Worm (Caenorhabditis elegans): ENCODE data around the gene tbx-2.

Gene tbx-2

DNA sequence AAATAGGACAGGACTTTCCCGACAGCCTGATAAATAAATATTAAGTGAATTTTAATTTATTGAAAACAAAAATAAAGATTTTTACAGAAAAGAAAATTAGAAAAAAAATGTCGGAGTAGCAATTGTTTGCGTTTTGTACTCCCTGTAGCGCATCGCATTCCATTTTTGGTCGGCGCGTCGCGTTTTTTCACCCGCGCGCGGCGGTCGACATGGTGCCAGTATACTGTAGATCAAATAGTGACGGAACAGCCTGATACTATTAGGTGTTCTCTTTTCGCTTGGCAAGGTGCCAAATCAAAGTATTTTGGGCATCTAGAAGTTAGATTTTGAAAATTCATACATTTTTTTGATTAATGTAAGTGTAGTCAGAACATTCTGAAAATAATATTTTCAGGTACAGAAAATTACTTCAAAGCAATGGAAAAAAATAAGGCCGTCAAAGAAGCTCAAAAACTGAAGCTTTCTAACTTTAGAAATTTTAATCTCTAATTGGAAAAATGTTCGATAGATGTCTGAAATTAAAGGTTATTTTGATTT, 37.3 kb downstream of the tbx-2 start:
- no peak for TF ChIP-seq klf-2 (GFP tag; conservative IDR thresholded peaks at IDR 0.05)
- TF ChIP-seq med-1 (GFP tag; optimal IDR thresholded peaks at IDR 0.05; ENCODE audit: insufficient read depth): no peak
- no peak for TF ChIP-seq ref-1 (GFP tag; conservative IDR thresholded peaks at IDR 0.05)
- TF ChIP-seq T22C8.4 (GFP tag; IDR thresholded peaks at IDR 0.05): no peak
- TF ChIP-seq cog-1 (tag; optimal IDR thresholded peaks at IDR 0.05): no peak
- TF ChIP-seq tab-1 (GFP tag; IDR thresholded peaks at IDR 0.05): no peak
- no peak for TF ChIP-seq ztf-29 (GFP tag; IDR thresholded peaks at IDR 0.05)
- no peak for TF ChIP-seq flt-1 (GFP tag; IDR thresholded peaks at IDR 0.05)
- TF ChIP-seq ztf-23 (GFP tag; IDR thresholded peaks at IDR 0.05): no peak

DNA sequence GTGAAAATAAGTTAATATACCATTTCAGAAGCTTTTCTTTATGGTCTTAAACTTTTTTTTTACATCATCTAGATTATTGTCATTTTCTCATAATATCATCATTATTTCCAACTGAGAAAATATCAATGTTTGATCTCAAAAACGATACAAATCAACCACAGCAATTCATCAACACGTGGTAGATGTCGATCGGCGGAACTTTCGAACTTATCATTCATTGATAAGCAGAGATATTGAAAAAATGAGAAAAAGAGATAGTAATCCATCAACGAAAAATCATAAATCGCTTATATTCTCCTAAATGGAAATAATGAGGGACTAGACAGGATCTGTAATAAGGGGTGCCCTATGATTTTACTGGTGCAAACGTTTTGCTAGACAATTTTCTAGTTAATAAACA, 39.4 kb downstream of the tbx-2 start:
- TF ChIP-seq med-1 (GFP tag; optimal IDR thresholded peaks at IDR 0.05; ENCODE audit: insufficient read depth) (no peak), cog-1 (tag; optimal IDR thresholded peaks at IDR 0.05) (no peak), tab-1 (GFP tag; IDR thresholded peaks at IDR 0.05) (no peak), T22C8.4 (GFP tag; IDR thresholded peaks at IDR 0.05) (no peak), flt-1 (GFP tag; IDR thresholded peaks at IDR 0.05) (no peak), klf-2 (GFP tag; conservative IDR thresholded peaks at IDR 0.05) (no peak), ztf-23 (GFP tag; IDR thresholded peaks at IDR 0.05) (no peak), ztf-29 (GFP tag; IDR thresholded peaks at IDR 0.05) (no peak), ref-1 (GFP tag; conservative IDR thresholded peaks at IDR 0.05) (no peak)

DNA sequence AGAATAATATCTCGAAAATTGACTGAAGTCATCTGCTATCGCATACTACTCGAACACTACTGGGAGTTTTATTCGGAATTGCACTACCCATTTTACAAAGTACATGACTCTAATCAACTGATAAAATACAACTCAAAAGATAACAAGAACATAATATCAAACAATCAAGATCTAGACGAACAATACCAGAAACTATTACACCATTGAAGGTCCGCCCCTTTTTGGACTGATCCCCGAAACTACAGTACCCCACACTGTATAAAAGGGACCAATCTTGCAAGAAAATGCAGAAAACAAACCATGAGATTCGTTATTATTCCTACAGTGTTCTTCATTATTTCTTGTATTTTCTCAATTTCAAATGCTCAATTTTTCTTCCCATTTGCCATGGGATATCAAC, 41.6 kb downstream of the tbx-2 start, which contains the start of gene F54D8.10:
F54D8.10 (plus strand) TSS at position 301 of the 400 bp plus-strand sequence.
- TF ChIP-seq ztf-29 (GFP tag; IDR thresholded peaks at IDR 0.05): no peak
- no peak for TF ChIP-seq klf-2 (GFP tag; conservative IDR thresholded peaks at IDR 0.05)
- no peak for TF ChIP-seq ref-1 (GFP tag; conservative IDR thresholded peaks at IDR 0.05)
- no peak for TF ChIP-seq tab-1 (GFP tag; IDR thresholded peaks at IDR 0.05)
- TF ChIP-seq cog-1 (tag; optimal IDR thresholded peaks at IDR 0.05): no peak
- TF ChIP-seq T22C8.4 (GFP tag; IDR thresholded peaks at IDR 0.05): no peak
- no peak for TF ChIP-seq med-1 (GFP tag; optimal IDR thresholded peaks at IDR 0.05; ENCODE audit: insufficient read depth)
- TF ChIP-seq ztf-23 (GFP tag; IDR thresholded peaks at IDR 0.05): no peak
- TF ChIP-seq flt-1 (GFP tag; IDR thresholded peaks at IDR 0.05): no peak

DNA sequence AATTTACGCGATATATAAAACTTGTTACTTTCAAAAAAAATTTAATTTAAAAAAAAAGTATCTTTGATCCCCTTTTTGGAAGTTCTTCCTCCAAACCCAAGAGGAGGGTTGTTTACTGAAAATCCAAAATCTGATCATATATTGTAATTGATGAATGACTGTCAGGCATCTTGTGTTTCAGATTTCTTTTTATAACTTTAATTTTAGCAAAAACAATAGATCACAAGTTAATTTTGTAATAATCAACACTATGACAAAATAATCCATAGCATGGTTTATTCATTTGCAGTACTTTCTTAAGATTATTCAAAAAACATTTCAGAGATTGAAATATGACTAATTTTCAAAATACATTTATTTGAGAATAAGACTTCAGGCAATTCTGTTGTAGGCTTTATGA, 43.8 kb downstream of the tbx-2 start:
- TF ChIP-seq ztf-29 (GFP tag; IDR thresholded peaks at IDR 0.05): no peak
- no peak for TF ChIP-seq med-1 (GFP tag; optimal IDR thresholded peaks at IDR 0.05; ENCODE audit: insufficient read depth)
- no peak for TF ChIP-seq flt-1 (GFP tag; IDR thresholded peaks at IDR 0.05)
- TF ChIP-seq cog-1 (tag; optimal IDR thresholded peaks at IDR 0.05): no peak
- no peak for TF ChIP-seq T22C8.4 (GFP tag; IDR thresholded peaks at IDR 0.05)
- no peak for TF ChIP-seq tab-1 (GFP tag; IDR thresholded peaks at IDR 0.05)
- no peak for TF ChIP-seq klf-2 (GFP tag; conservative IDR thresholded peaks at IDR 0.05)
- no peak for TF ChIP-seq ztf-23 (GFP tag; IDR thresholded peaks at IDR 0.05)
- TF ChIP-seq ref-1 (GFP tag; conservative IDR thresholded peaks at IDR 0.05): no peak

DNA sequence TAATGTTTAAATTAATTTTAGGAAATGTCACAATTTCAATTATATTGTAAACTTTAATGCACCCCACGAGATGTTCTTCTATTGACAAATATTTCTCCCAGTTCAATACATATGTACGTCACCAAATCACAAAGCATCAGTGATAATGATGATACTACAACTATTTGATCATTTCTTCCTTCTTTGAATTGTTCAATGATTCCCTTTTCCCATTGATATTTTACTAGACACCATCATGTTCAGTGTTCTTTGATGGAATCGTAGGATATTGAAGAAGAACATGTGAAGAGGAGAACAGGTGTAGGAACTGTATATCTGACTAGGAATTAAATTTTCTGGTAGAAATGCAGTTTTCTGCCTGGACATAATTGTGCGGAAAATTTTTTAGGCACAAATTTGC, 46.6 kb downstream of the tbx-2 start:
- TF ChIP-seq tab-1 (GFP tag; IDR thresholded peaks at IDR 0.05): no peak
- no peak for TF ChIP-seq T22C8.4 (GFP tag; IDR thresholded peaks at IDR 0.05)
- TF ChIP-seq flt-1 (GFP tag; IDR thresholded peaks at IDR 0.05): no peak
- TF ChIP-seq ztf-23 (GFP tag; IDR thresholded peaks at IDR 0.05): no peak
- TF ChIP-seq cog-1 (tag; optimal IDR thresholded peaks at IDR 0.05): no peak
- TF ChIP-seq klf-2 (GFP tag; conservative IDR thresholded peaks at IDR 0.05): no peak
- no peak for TF ChIP-seq med-1 (GFP tag; optimal IDR thresholded peaks at IDR 0.05; ENCODE audit: insufficient read depth)
- no peak for TF ChIP-seq ref-1 (GFP tag; conservative IDR thresholded peaks at IDR 0.05)
- no peak for TF ChIP-seq ztf-29 (GFP tag; IDR thresholded peaks at IDR 0.05)

DNA sequence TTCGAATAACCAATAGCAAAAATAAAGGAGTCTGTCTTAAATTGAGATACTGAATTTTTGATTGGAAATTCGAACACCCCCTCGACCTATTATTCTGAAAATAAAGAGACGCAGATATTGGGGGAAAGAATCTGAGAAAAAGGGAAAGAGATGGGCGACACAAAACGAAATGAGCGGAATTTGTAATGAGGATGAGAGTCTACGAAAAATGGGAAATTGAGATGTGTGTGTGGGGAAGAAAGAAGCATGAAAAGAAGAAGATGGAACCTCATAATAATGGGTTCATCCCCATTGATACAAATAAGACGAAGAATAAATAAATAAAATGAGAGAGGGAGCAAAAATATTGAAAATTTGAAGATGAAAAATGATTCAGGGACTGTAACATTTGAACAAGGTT, 50.6 kb downstream of the tbx-2 start, which contains the start of gene cah-1:
cah-1 (minus strand) TSS at position 101 of the 400 bp plus-strand sequence.
- TF ChIP-seq flt-1 (GFP tag; IDR thresholded peaks at IDR 0.05): no peak
- TF ChIP-seq klf-2 (GFP tag; conservative IDR thresholded peaks at IDR 0.05): no peak
- TF ChIP-seq ref-1 (GFP tag; conservative IDR thresholded peaks at IDR 0.05): no peak
- TF ChIP-seq ztf-29 (GFP tag; IDR thresholded peaks at IDR 0.05): no peak
- no peak for TF ChIP-seq med-1 (GFP tag; optimal IDR thresholded peaks at IDR 0.05; ENCODE audit: insufficient read depth)
- TF ChIP-seq ztf-23 (GFP tag; IDR thresholded peaks at IDR 0.05): no peak
- TF ChIP-seq T22C8.4 (GFP tag; IDR thresholded peaks at IDR 0.05): no peak
- TF ChIP-seq tab-1 (GFP tag; IDR thresholded peaks at IDR 0.05): no peak
- no peak for TF ChIP-seq cog-1 (tag; optimal IDR thresholded peaks at IDR 0.05)

DNA sequence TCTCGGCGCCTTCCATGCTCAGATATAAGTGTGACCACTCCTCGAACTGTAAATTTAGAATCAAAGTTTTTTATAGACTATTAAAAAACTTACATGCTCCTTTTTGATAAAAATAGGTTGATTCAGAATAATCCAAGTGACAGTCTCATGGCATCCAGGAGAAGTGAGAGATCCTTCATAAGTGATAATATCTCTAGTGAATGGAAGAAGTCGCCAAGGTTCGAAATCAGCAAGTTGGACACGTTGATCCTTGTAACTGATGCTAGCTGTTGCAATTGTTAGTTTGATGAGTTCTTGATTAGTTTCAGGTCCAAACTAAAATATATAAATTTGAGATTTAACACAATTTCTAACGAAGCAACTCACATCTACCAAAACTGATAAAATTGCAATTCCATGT, 52.8 kb downstream of the tbx-2 start:
- no peak for TF ChIP-seq T22C8.4 (GFP tag; IDR thresholded peaks at IDR 0.05)
- no peak for TF ChIP-seq ref-1 (GFP tag; conservative IDR thresholded peaks at IDR 0.05)
- no peak for TF ChIP-seq flt-1 (GFP tag; IDR thresholded peaks at IDR 0.05)
- TF ChIP-seq cog-1 (tag; optimal IDR thresholded peaks at IDR 0.05): no peak
- TF ChIP-seq med-1 (GFP tag; optimal IDR thresholded peaks at IDR 0.05; ENCODE audit: insufficient read depth): no peak
- no peak for TF ChIP-seq ztf-29 (GFP tag; IDR thresholded peaks at IDR 0.05)
- no peak for TF ChIP-seq klf-2 (GFP tag; conservative IDR thresholded peaks at IDR 0.05)
- no peak for TF ChIP-seq ztf-23 (GFP tag; IDR thresholded peaks at IDR 0.05)
- no peak for TF ChIP-seq tab-1 (GFP tag; IDR thresholded peaks at IDR 0.05)

DNA sequence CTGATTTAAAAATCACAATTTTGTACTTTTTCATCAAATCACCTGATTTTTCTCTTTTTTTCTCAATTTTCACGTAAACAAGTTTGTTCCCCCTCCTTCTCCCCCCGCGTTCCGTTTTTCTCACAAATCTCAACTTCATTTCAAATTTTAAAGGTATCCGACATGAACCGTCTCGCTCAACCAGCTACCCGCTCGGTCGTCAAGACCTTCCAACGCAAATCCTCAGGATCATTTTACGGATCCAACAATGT, 54.6 kb downstream of the tbx-2 start, which contains the start of gene cox-6A:
cox-6A (plus strand) TSS at position 152 of the 251 bp plus-strand sequence.
- TF ChIP-seq klf-2 (GFP tag; conservative IDR thresholded peaks at IDR 0.05) (no peak), med-1 (GFP tag; optimal IDR thresholded peaks at IDR 0.05; ENCODE audit: insufficient read depth) (no peak), flt-1 (GFP tag; IDR thresholded peaks at IDR 0.05) (no peak)

Measured in whole organism, midembryonic.